Fruit fly (Drosophila melanogaster) whole organism, embryonic: ENCODE measurements around the gene CaMKI.

ENCODE experiments used
- Atf3 ChIP-seq: fragments of 200-800 bp; sonication (Bioruptor generic); optimal IDR thresholded peaks from 3 replicates; lab custom pipeline; 2016; ENCODE audit warnings: missing biosample characterization, missing genetic modification characterization
- BtbVII ChIP-seq: fragments of 200-800 bp; sonication (Bioruptor generic); optimal IDR thresholded peaks from 3 replicates; lab custom pipeline; 2017; ENCODE audit warnings: missing biosample characterization, mild to moderate bottlenecking, missing genetic modification characterization
- CG10979 ChIP-seq: fragments of 200-800 bp; sonication (Bioruptor generic); optimal IDR thresholded peaks from 2 replicates; lab custom pipeline; 2018; ENCODE audit warnings: missing biosample characterization, mild to moderate bottlenecking, missing genetic modification characterization, moderate library complexity
- CG11504 ChIP-seq: fragments of 200-800 bp; sonication (Bioruptor generic); optimal IDR thresholded peaks from 3 replicates; lab custom pipeline; 2019; ENCODE audit warnings: missing biosample characterization, mild to moderate bottlenecking, missing genetic modification characterization, moderate library complexity
- CG15011 ChIP-seq: fragments of 200-800 bp; sonication (Bioruptor generic); optimal IDR thresholded peaks from 3 replicates; lab custom pipeline; 2018; ENCODE audit warnings: missing biosample characterization, mild to moderate bottlenecking, missing genetic modification characterization
- CG16813 ChIP-seq: fragments of 200-800 bp; sonication (Bioruptor generic); IDR thresholded peaks from 3 replicates; pipeline ENCODE4 v1.3.6; 2022; ENCODE audit warnings: missing biosample characterization, missing genetic modification characterization; ENCODE audit not compliant: partially characterized antibody
- CG16863 ChIP-seq: fragments of 200-800 bp; sonication (Bioruptor generic); optimal IDR thresholded peaks from 3 replicates; lab custom pipeline; 2016; ENCODE audit warnings: missing biosample characterization, missing genetic modification characterization
- CG18262 ChIP-seq: fragments of 200-800 bp; optimal IDR thresholded peaks from 3 replicates; lab custom pipeline; 2019; ENCODE audit warnings: missing biosample characterization, mild to moderate bottlenecking, missing genetic modification characterization, moderate library complexity
- CG18619 ChIP-seq: fragments of 200-800 bp; sonication (Bioruptor generic); optimal IDR thresholded peaks from 3 replicates; lab custom pipeline; 2017; ENCODE audit warnings: missing biosample characterization, mild to moderate bottlenecking, missing genetic modification characterization
- CG2712 ChIP-seq: fragments of 200-800 bp; optimal IDR thresholded peaks from 3 replicates; lab custom pipeline; 2019; ENCODE audit warnings: missing biosample characterization, mild to moderate bottlenecking, missing genetic modification characterization, moderate library complexity
- CG31388 ChIP-seq: fragments of 200-800 bp; sonication (Bioruptor generic); optimal IDR thresholded peaks from 2 replicates; lab custom pipeline; 2016; ENCODE audit warnings: missing biosample characterization, missing genetic modification characterization
- CG3281 ChIP-seq: fragments of 200-800 bp; sonication (Bioruptor generic); optimal IDR thresholded peaks from 3 replicates; lab custom pipeline; 2017; ENCODE audit warnings: missing biosample characterization, mild to moderate bottlenecking, missing genetic modification characterization
- CG4707 ChIP-seq: fragments of 200-800 bp; sonication (Bioruptor generic); optimal IDR thresholded peaks from 2 replicates; lab custom pipeline; 2018; ENCODE audit warnings: missing biosample characterization, mild to moderate bottlenecking, missing genetic modification characterization, moderate library complexity
- CG7987 ChIP-seq: fragments of 200-800 bp; sonication (Bioruptor generic); optimal IDR thresholded peaks from 2 replicates; lab custom pipeline; 2018; ENCODE audit warnings: missing biosample characterization, mild to moderate bottlenecking, missing genetic modification characterization, moderate library complexity
- CTCF ChIP-seq: fragments of 200-800 bp; sonication (Bioruptor generic); optimal IDR thresholded peaks from 2 replicates; lab custom pipeline; 2017; ENCODE audit warnings: missing biosample characterization, mild to moderate bottlenecking, missing genetic modification characterization, moderate library complexity
- Elba2 ChIP-seq: fragments of 200-800 bp; sonication (Bioruptor generic); optimal IDR thresholded peaks from 3 replicates; lab custom pipeline; 2016; ENCODE audit warnings: missing biosample characterization, missing genetic modification characterization
- HHEX ChIP-seq: fragments of 200-800 bp; sonication (Bioruptor generic); optimal IDR thresholded peaks from 3 replicates; lab custom pipeline; 2017; ENCODE audit warnings: missing biosample characterization, mild to moderate bottlenecking, missing genetic modification characterization, missing genetic modification reagents
- Hr39 ChIP-seq: fragments of >200 bp; optimal IDR thresholded peaks from 2 replicates; lab custom pipeline; 2017
- Myb ChIP-seq: fragments of 200-800 bp; sonication (Bioruptor generic); optimal IDR thresholded peaks from 2 replicates; lab custom pipeline; 2016; ENCODE audit warnings: missing biosample characterization, missing genetic modification characterization
- Nf-YB ChIP-seq: fragments of 200-800 bp; sonication (Bioruptor generic); optimal IDR thresholded peaks from 3 replicates; lab custom pipeline; 2019; ENCODE audit warnings: missing biosample characterization, mild to moderate bottlenecking, missing genetic modification characterization, moderate library complexity
- Oli ChIP-seq: fragments of 200-800 bp; sonication (Bioruptor generic); optimal IDR thresholded peaks from 2 replicates; lab custom pipeline; 2018; ENCODE audit warnings: missing biosample characterization, mild to moderate bottlenecking, missing genetic modification characterization, moderate library complexity
- Opbp ChIP-seq: fragments of 200-800 bp; sonication (Bioruptor generic); IDR thresholded peaks from 3 replicates; pipeline ENCODE4 v1.3.6; 2022; ENCODE audit warnings: missing biosample characterization, missing genetic modification characterization; ENCODE audit not compliant: partially characterized antibody
- YL-1 ChIP-seq: fragments of 200-800 bp; sonication (Bioruptor generic); optimal IDR thresholded peaks from 3 replicates; lab custom pipeline; 2017; ENCODE audit warnings: missing biosample characterization, mild to moderate bottlenecking, missing genetic modification characterization
- ara ChIP-seq: fragments of 200-800 bp; sonication (Bioruptor generic); IDR thresholded peaks from 2 replicates; pipeline ENCODE4 v1.3.6; 2022; ENCODE audit warnings: missing biosample characterization, missing genetic modification characterization
- ase ChIP-seq: fragments of 200-800 bp; sonication (Bioruptor generic); IDR thresholded peaks from 3 replicates; pipeline ENCODE4 v1.3.6; 2022; ENCODE audit warnings: missing biosample characterization, missing genetic modification characterization
- caup ChIP-seq: fragments of 200-800 bp; sonication (Bioruptor generic); optimal IDR thresholded peaks from 3 replicates; lab custom pipeline; 2017; ENCODE audit warnings: missing biosample characterization, mild to moderate bottlenecking, missing genetic modification characterization, moderate library complexity; ENCODE audit not compliant: severe bottlenecking
- cg ChIP-seq: fragments of 200-800 bp; sonication (Bioruptor generic); optimal IDR thresholded peaks from 3 replicates; lab custom pipeline; 2019; ENCODE audit warnings: missing biosample characterization, mild to moderate bottlenecking, missing genetic modification characterization, moderate library complexity
- chinmo ChIP-seq: fragments of 200-800 bp; sonication (Bioruptor generic); IDR thresholded peaks from 4 replicates; pipeline ENCODE4 v1.3.6; 2022; ENCODE audit warnings: missing biosample characterization, missing genetic modification characterization; ENCODE audit not compliant: partially characterized antibody
- fd102C ChIP-seq: fragments of 200-800 bp; sonication (Bioruptor generic); optimal IDR thresholded peaks from 2 replicates; lab custom pipeline; 2018; ENCODE audit warnings: missing biosample characterization, mild to moderate bottlenecking, missing genetic modification characterization, moderate library complexity
- gem ChIP-seq: fragments of 200-800 bp; sonication (Bioruptor generic); optimal IDR thresholded peaks from 2 replicates; lab custom pipeline; 2019; ENCODE audit warnings: missing biosample characterization, mild to moderate bottlenecking, missing genetic modification characterization, moderate library complexity
- gfzf ChIP-seq: fragments of 200-800 bp; sonication (Bioruptor generic); optimal IDR thresholded peaks from 2 replicates; lab custom pipeline; 2016; ENCODE audit warnings: missing biosample characterization, mild to moderate bottlenecking, missing genetic modification characterization, moderate library complexity
- kay ChIP-seq: fragments of 200-800 bp; sonication (Bioruptor generic); optimal IDR thresholded peaks from 2 replicates; lab custom pipeline; 2016; ENCODE audit warnings: missing biosample characterization, missing genetic modification characterization
- onecut ChIP-seq: fragments of 200-800 bp; sonication (Bioruptor generic); IDR thresholded peaks from 2 replicates; pipeline ENCODE4 v1.3.6; 2022; ENCODE audit warnings: missing biosample characterization, missing genetic modification characterization
- otp ChIP-seq: fragments of 200-800 bp; sonication (Bioruptor generic); IDR thresholded peaks from 3 replicates; pipeline ENCODE4, ENCODE4 v1.3.6; 2022; ENCODE audit warnings: missing biosample characterization, missing genetic modification characterization
- p53 ChIP-seq: fragments of 200-800 bp; sonication (Bioruptor generic); optimal IDR thresholded peaks from 2 replicates; lab custom pipeline; 2016; ENCODE audit warnings: missing biosample characterization, missing genetic modification characterization
- peb ChIP-seq: fragments of 200-800 bp; sonication (Bioruptor generic); IDR thresholded peaks from 2 replicates; pipeline ENCODE4 v1.3.6; 2022; ENCODE audit warnings: missing biosample characterization, missing genetic modification characterization
- pros ChIP-seq: fragments of 200-800 bp; sonication (Bioruptor generic); optimal IDR thresholded peaks from 3 replicates; lab custom pipeline; 2019; ENCODE audit warnings: missing biosample characterization, mild to moderate bottlenecking, missing genetic modification characterization, moderate library complexity
- ranshi ChIP-seq: fragments of 200-800 bp; sonication (Bioruptor generic); IDR thresholded peaks from 2 replicates; pipeline ENCODE4 v1.3.6; 2022; ENCODE audit warnings: missing biosample characterization, missing genetic modification characterization
- sens ChIP-seq: fragments of 200-800 bp; sonication (Bioruptor generic); peaks from one replicate; lab custom pipeline; 2016; ENCODE audit warnings: missing biosample characterization, missing genetic modification characterization
- sisA ChIP-seq: fragments of 200-800 bp; sonication (Bioruptor generic); IDR thresholded peaks from 2 replicates; pipeline ENCODE4 v1.3.6; 2022; ENCODE audit warnings: missing biosample characterization, missing genetic modification characterization
- slbo ChIP-seq: fragments of 200-800 bp; sonication (Bioruptor generic); IDR thresholded peaks from 2 replicates; pipeline ENCODE4 v1.3.6; 2022; ENCODE audit warnings: missing biosample characterization, missing genetic modification characterization
- ssp ChIP-seq: fragments of 200-800 bp; sonication (Bioruptor generic); IDR thresholded peaks from 2 replicates; pipeline ENCODE4 v1.3.6; 2022; ENCODE audit warnings: missing biosample characterization, missing genetic modification characterization
- sug ChIP-seq: fragments of 200-800 bp; optimal IDR thresholded peaks from 2 replicates; lab custom pipeline; 2019; ENCODE audit warnings: missing biosample characterization, mild to moderate bottlenecking, missing genetic modification characterization, moderate library complexity
- trem ChIP-seq: fragments of 200-800 bp; optimal IDR thresholded peaks from 3 replicates; lab custom pipeline; 2019; ENCODE audit warnings: missing biosample characterization, mild to moderate bottlenecking, missing genetic modification characterization, moderate library complexity
- unc-4 ChIP-seq: fragments of 200-800 bp; sonication (Bioruptor generic); IDR thresholded peaks from 2 replicates; pipeline ENCODE4 v1.3.6; 2022; ENCODE audit warnings: missing biosample characterization, missing genetic modification characterization; ENCODE audit not compliant: partially characterized antibody
- unpg ChIP-seq: fragments of 200-800 bp; sonication (Bioruptor generic); optimal IDR thresholded peaks from 3 replicates; lab custom pipeline; 2018; ENCODE audit warnings: missing biosample characterization, mild to moderate bottlenecking, missing genetic modification characterization, moderate library complexity
- wdn ChIP-seq: fragments of 200-800 bp; sonication (Bioruptor generic); IDR thresholded peaks from 2 replicates; pipeline ENCODE4 v1.3.6; 2022; ENCODE audit warnings: missing biosample characterization, missing genetic modification characterization
- zen2 ChIP-seq: fragments of 200-800 bp; sonication (Bioruptor generic); IDR thresholded peaks from 3 replicates; pipeline ENCODE4 v1.3.6; 2022; ENCODE audit warnings: missing biosample characterization, missing genetic modification characterization; ENCODE audit not compliant: partially characterized antibody
- zf30C ChIP-seq: fragments of 200-800 bp; sonication (Bioruptor generic); optimal IDR thresholded peaks from 3 replicates; lab custom pipeline; 2018; ENCODE audit warnings: missing biosample characterization, mild to moderate bottlenecking, missing genetic modification characterization
- zfh2 ChIP-seq: fragments of 200-800 bp; sonication (Bioruptor generic); optimal IDR thresholded peaks from 2 replicates; lab custom pipeline; 2016; ENCODE audit warnings: missing biosample characterization, missing genetic modification characterization

The CaMKI gene

dm6 chr4:424630-425327 lies 20.5 kb upstream of the CaMKI start (continued):
- TF ChIP-seq otp (GFP tag; lab: Robert Waterston, UW) (no peak), unc-4 (GFP tag; lab: Robert Waterston, UW) (no peak), p53 (GFP tag; lab: Kevin White, UChicago) (peak; percentile 89), CG2712 (peak; percentile 91), zen2 (GFP tag; lab: Robert Waterston, UW) (no peak), CG18262 (tag; lab: Kevin White, UChicago) (peak; percentile 88), Oli (peak; percentile 89), CTCF (GFP tag; lab: Kevin White, UChicago) (peak; percentile 99), chinmo (GFP tag; lab: Robert Waterston, UW) (no peak), Nf-YB (GFP tag; lab: Kevin White, UChicago) (peak; percentile 78), sisA (GFP tag; lab: Robert Waterston, UW) (no peak), onecut (GFP tag; lab: Robert Waterston, UW) (peak; percentile 91), gem (tag; lab: Kevin White, UChicago) (peak; percentile 87), peb (GFP tag; lab: Robert Waterston, UW) (no peak), slbo (peak; percentile 93), caup (GFP tag; lab: Kevin White, UChicago) (peak; percentile 95), CG16813 (peak; percentile 68; the same call in 2 of the 3 replicates), CG18619 (GFP tag; lab: Kevin White, UChicago) (peak; percentile 91), wdn (GFP tag; lab: Robert Waterston, UW) (peak; percentile 72; the same call in 1 of the 2 replicates), ranshi (no peak; the same call in 1 of the 2 replicates), sug (tag; lab: Kevin White, UChicago) (peak; percentile 89), ase (GFP tag; lab: Robert Waterston, UW) (no peak; the same call in 1 of the 3 replicates), zf30C (GFP tag; lab: Kevin White, UChicago) (peak; percentile 9), CG31388 (peak; percentile 81), pros (GFP tag; lab: Kevin White, UChicago) (no peak), Hr39 (lab: Kevin White, UChicago) (no peak), gfzf (GFP tag; lab: Kevin White, UChicago) (peak; percentile 23), ara (GFP tag; lab: Robert Waterston, UW) (no peak), zfh2 (GFP tag; lab: Kevin White, UChicago) (peak; percentile 84), CG16863 (GFP tag; lab: Kevin White, UChicago) (peak; percentile 94), CG11504 (tag; lab: Kevin White, UChicago) (peak; percentile 88), ssp (GFP tag; lab: Robert Waterston, UW) (no peak), trem (tag; lab: Kevin White, UChicago) (peak; percentile 73), CG10979 (tag; lab: Kevin White, UChicago) (peak; percentile 92), Elba2 (GFP tag; lab: Kevin White, UChicago) (peak; percentile 86), fd102C (GFP tag; lab: Kevin White, UChicago) (peak; percentile 83), CG15011 (peak; percentile 76), YL-1 (GFP tag; lab: Kevin White, UChicago) (peak; percentile 65), Atf3 (GFP tag; lab: Kevin White, UChicago) (peak; percentile 95), HHEX (GFP tag; lab: Kevin White, UChicago) (peak; percentile 93), Opbp (GFP tag; lab: Robert Waterston, UW) (no peak), CG7987 (GFP tag; lab: Kevin White, UChicago) (peak; percentile 96), Myb (GFP tag; lab: Kevin White, UChicago) (peak; percentile 82), sens (GFP tag; lab: Kevin White, UChicago) (peak; percentile 99), unpg (peak; percentile 92), kay (GFP tag; lab: Kevin White, UChicago) (peak; percentile 45), CG4707 (GFP tag; lab: Kevin White, UChicago) (peak; percentile 93), cg (GFP tag; lab: Kevin White, UChicago) (no peak), CG3281 (GFP tag; lab: Kevin White, UChicago) (peak; percentile 91), BtbVII (peak; percentile 92)
